Fruit fly (Drosophila melanogaster): Measurements from ENCODE around the gene IP3K1.

IP3K1 gene

dm6 chr2L:9763212-9763869, 18.8 kb upstream of the IP3K1 start, which contains the start of the genes Taf11 and und:
TSS of gene Taf11 (minus strand) at chr2L:9763262.
TSS of gene und (plus strand) at chr2L:9763369.
- TF ChIP-seq CG17801 (GFP tag; optimal IDR thresholded peaks at IDR 0.05; ENCODE audit: partially characterized antibody), result peak; percentile 57

DNA sequence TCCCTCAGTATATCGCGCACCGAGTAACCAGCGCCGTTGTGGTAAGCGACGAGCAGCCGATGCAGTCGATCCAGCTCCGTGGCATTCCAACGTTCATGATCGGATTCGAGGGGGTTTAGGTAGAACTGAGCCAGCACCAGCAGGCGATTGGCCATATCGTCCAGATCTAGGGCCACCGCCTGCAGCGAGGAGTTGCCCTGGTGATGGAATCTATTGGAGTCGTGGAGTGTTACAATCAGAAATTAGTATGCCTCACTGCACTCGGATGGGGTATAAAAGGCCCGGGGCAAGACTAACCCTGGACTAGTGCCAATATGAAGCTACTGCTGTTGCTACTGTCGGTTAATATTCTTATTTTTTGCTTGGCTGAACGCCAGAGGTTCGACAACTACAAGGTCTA, 15.4 kb upstream of the IP3K1 start, which contains the start of gene CG4017:
Gene CG4017, plus strand, starts transcription at position 301 of the 400 bp plus-strand sequence.
- TF ChIP-seq CG17801 (GFP tag; optimal IDR thresholded peaks at IDR 0.05; ENCODE audit: partially characterized antibody), result no peak

dm6 chr2L:9768735-9769134, 13.4 kb upstream of the IP3K1 start, which contains the start of gene CG17633:
TSS of gene CG17633 (plus strand) at chr2L:9769060.
- TF ChIP-seq CG17801 (GFP tag; optimal IDR thresholded peaks at IDR 0.05; ENCODE audit: partially characterized antibody), result no peak

DNA sequence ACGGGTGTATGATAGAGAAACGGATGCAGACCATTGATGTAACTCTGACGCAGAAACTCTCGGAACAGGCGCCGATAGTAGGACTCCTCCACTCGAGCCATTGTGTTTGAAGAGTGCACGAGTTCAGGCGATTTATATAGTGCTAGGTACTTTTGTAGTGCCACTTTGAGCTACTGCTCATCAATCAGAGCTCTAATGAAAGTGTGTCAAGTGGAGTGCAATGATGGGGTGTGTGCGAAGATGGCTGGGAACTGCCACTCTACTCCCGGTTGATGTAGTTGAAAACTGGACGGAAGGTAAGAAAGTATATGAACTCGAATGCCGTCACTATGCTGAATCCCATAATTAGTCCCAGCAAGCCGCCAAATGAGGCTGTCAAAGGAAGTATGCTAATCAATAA, 11.3 kb upstream of the IP3K1 start, which contains the start of gene ppk18:
Gene ppk18, minus strand, starts transcription at position 101 of the 400 bp plus-strand sequence.
- TF ChIP-seq CG17801 (GFP tag; optimal IDR thresholded peaks at IDR 0.05; ENCODE audit: partially characterized antibody), result no peak

DNA sequence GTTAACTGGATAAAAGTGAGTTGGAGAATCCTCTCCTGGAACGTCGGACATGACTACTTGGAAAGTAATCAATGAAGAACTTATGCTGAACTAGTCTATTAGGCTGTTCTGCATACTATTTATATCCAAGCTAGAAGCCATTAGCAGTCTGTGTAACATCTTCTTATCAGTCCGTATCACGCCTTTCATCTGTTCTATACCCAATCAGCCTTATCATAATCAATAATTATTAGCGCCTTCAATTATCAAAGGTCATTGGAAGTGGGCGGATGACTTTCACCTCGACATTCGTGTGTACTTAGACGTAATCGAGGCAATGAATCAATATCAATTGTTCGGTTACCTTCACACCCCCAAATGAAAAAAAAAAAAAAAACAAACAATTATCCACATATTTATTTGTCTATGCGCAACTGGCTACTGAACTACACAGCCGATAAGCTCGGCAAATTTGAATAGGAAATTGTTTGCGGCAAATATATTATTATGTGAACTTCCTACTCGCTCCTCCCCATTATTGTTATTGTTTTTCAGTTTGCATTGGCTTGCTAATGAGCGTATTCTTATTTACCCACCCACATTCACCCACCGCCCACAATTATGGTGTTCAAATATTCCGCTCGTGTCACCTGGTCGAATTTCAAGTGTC, 7.1 kb upstream of the IP3K1 start, which contains the start of the genes ppk11 and ppk16:
Gene ppk11, minus strand, starts transcription at position 51 of the 649 bp plus-strand sequence.
Gene ppk16, minus strand, starts transcription at position 51 of the 649 bp plus-strand sequence.
- no peak for TF ChIP-seq CG17801 (GFP tag; optimal IDR thresholded peaks at IDR 0.05; ENCODE audit: partially characterized antibody)

- TF ChIP-seq CG17801 (GFP tag; optimal IDR thresholded peaks at IDR 0.05; ENCODE audit: partially characterized antibody), result no peak
Observed at dm6 chr2L:9777927-9778326, 4.3 kb upstream of the IP3K1 start.

dm6 chr2L:9778416-9778815, 3.8 kb upstream of the IP3K1 start:
- TF ChIP-seq CG17801 (GFP tag; optimal IDR thresholded peaks at IDR 0.05; ENCODE audit: partially characterized antibody), result no peak

- TF ChIP-seq CG17801 (GFP tag; optimal IDR thresholded peaks at IDR 0.05; ENCODE audit: partially characterized antibody), result peak; percentile 17
Observed at dm6 chr2L:9779147-9779546, 3.0 kb upstream of the IP3K1 start.

- TF ChIP-seq CG17801 (GFP tag; optimal IDR thresholded peaks at IDR 0.05; ENCODE audit: partially characterized antibody), result no peak
Observed at dm6 chr2L:9779754-9780153, 2.4 kb upstream of the IP3K1 start.

DNA sequence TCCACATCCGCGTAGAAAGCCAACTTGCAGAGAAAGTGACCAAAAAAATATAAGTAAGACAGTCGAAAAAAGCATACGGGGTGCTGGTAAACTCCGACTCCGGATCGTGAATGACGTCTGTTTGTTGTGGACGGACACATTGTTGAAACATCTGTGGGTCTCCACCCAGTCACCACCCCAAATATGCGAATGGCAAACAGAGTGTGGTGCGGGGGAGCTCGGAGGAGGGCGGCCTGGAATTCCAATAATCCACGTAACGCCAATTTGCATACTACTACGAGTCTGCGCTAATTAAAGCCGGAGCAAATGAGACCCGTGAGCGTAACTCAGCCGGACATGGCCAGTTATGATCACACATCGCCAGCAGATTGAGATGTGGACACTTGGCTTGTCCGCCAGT, 946 bp downstream of the IP3K1 start:
- no peak for TF ChIP-seq CG17801 (GFP tag; optimal IDR thresholded peaks at IDR 0.05; ENCODE audit: partially characterized antibody)

DNA sequence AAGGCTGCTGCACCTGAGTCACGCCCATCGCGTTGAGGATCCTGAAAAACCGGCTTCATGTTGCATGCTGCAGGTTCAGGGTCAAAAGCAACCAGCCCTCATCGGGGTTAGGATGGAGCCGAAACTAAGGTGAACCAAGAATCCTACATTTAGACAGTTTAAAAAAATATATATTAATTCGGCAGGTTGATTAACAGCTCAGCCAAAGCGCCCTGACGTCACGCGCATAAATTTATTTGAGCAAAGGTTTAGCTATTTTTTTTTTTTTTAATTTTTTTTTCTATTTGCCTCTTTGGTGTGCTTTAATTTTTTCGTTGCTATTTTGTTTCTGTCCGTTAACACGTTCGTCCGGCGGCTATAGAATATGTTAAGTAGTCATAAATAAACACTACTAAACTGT, 2.3 kb downstream of the IP3K1 start:
- TF ChIP-seq CG17801 (GFP tag; optimal IDR thresholded peaks at IDR 0.05; ENCODE audit: partially characterized antibody), result no peak

- no peak for TF ChIP-seq CG17801 (GFP tag; optimal IDR thresholded peaks at IDR 0.05; ENCODE audit: partially characterized antibody)
Observed at dm6 chr2L:9785917-9786432, 3.8 kb downstream of the IP3K1 start.

dm6 chr2L:9790535-9790992, 8.4 kb downstream of the IP3K1 start, which contains the start of gene CG4036:
TSS of gene CG4036 (plus strand) at chr2L:9790882.
- TF ChIP-seq CG17801 (GFP tag; optimal IDR thresholded peaks at IDR 0.05; ENCODE audit: partially characterized antibody), result peak; percentile 53

dm6 chr2L:9792945-9793344, 10.8 kb downstream of the IP3K1 start, which contains the start of gene CG13123:
TSS of gene CG13123 (minus strand) at chr2L:9793107.
- TF ChIP-seq CG17801 (GFP tag; optimal IDR thresholded peaks at IDR 0.05; ENCODE audit: partially characterized antibody), result no peak

DNA sequence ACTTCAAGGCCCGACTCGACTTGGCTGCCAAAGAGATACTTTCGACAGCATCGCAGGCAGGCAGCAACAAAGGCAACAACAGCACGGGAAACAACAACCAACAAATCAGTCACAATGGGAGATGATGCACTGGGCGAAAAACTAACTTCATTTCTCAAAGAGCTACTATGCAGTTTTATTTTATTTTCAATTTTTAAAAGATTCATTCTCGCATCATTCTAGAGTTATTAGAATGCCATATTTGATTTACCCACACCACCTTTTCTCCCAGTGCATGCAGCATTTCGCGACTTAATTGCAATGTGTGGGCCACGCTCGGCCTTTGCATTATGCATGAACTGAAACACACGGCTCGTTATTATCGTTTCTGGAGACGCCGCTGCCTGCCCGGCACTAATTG, 46.7 kb downstream of the IP3K1 start:
- TF ChIP-seq CG17801 (GFP tag; optimal IDR thresholded peaks at IDR 0.05; ENCODE audit: partially characterized antibody), result no peak

DNA sequence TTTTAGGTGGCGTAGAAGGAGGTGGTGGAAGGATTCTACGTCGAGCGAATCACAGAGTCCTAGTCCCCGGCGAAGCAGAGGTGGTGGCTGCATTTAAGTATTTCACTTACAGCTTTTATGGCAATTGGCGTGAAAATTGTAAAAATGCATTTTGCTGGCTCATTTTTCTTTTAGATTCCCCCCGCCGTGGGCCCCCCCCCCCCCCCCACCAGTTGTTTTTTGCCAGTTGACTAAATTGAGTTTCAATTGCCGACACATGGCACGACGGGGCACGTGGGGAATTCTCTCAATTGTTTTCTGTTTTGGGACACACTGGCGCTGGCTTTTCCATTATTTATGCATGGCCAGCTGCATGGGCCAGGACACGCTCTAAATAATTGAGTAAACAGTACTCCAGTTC, 54.6 kb downstream of the IP3K1 start:
- TF ChIP-seq CG17801 (GFP tag; optimal IDR thresholded peaks at IDR 0.05; ENCODE audit: partially characterized antibody), result no peak

Data from ovary, adult (tissue).